Worm (Caenorhabditis elegans) whole organism, late embryonic: ENCODE results near the gene sinh-1.

ENCODE experiments used
- ceh-18 ChIP-seq: sonication (generic microtip); optimal IDR thresholded peaks from 2 replicates; lab custom pipeline; 2016; ENCODE audit warnings: missing genetic modification characterization, missing compliant biosample characterization
- dve-1 ChIP-seq: sonication (generic microtip); optimal IDR thresholded peaks from 2 replicates; lab custom pipeline; 2017; ENCODE audit warnings: antibody characterized with exemption, mild to moderate bottlenecking, missing genetic modification characterization, missing compliant biosample characterization
- elt-2 ChIP-seq: sonication (generic microtip); optimal IDR thresholded peaks from 2 replicates; lab custom pipeline; 2016; ENCODE audit warnings: missing genetic modification reagents, missing genetic modification characterization, missing compliant biosample characterization
- fkh-10 ChIP-seq: fragments of 150-350 bp; optimal IDR thresholded peaks from 2 replicates; lab custom pipeline; 2014; ENCODE audit warnings: missing biosample characterization, missing genetic modification reagents, missing genetic modification characterization
- hlh-6 ChIP-seq: sonication (generic microtip); optimal IDR thresholded peaks from 2 replicates; lab custom pipeline; 2016; ENCODE audit warnings: missing genotype, missing genetic modification characterization, missing compliant biosample characterization
- madf-2 ChIP-seq: sonication (generic microtip); optimal IDR thresholded peaks from 2 replicates; lab custom pipeline; 2017; ENCODE audit warnings: missing genetic modification characterization, missing compliant biosample characterization
- nfya-1 ChIP-seq: sonication (generic microtip); optimal IDR thresholded peaks from 2 replicates; lab custom pipeline; 2017; ENCODE audit warnings: missing genetic modification characterization, mild to moderate bottlenecking, missing compliant biosample characterization, antibody characterized with exemption, moderate library complexity
- npax-4 ChIP-seq: sonication (generic microtip); optimal IDR thresholded peaks from 2 replicates; lab custom pipeline; 2016; ENCODE audit warnings: missing genetic modification characterization, missing compliant biosample characterization
- pha-2 ChIP-seq: sonication (generic microtip); optimal IDR thresholded peaks from 2 replicates; lab custom pipeline; 2017; ENCODE audit warnings: mild to moderate bottlenecking, missing genetic modification characterization, missing compliant biosample characterization
- pqm-1 ChIP-seq: sonication (generic microtip); optimal IDR thresholded peaks from 2 replicates; lab custom pipeline; 2016; ENCODE audit warnings: missing genetic modification characterization, missing compliant biosample characterization
- tbx-2 ChIP-seq: sonication (generic microtip); optimal IDR thresholded peaks from 2 replicates; lab custom pipeline; 2016; ENCODE audit warnings: missing genetic modification characterization, missing compliant biosample characterization
- unc-55 ChIP-seq: sonication (generic microtip); optimal IDR thresholded peaks from 2 replicates; lab custom pipeline; 2017; ENCODE audit warnings: missing biosample characterization, missing genetic modification reagents, missing genetic modification characterization
- unc-86 ChIP-seq: sonication (generic microtip); optimal IDR thresholded peaks from 2 replicates; lab custom pipeline; 2016; ENCODE audit warnings: missing genetic modification characterization, missing compliant biosample characterization

- TF ChIP-seq hlh-6 (tag; lab: Kevin White, UChicago): no peak
- TF ChIP-seq unc-86 (tag; lab: Kevin White, UChicago): no peak
- no peak for TF ChIP-seq pqm-1 (tag; lab: Kevin White, UChicago)
- no peak for TF ChIP-seq tbx-2 (tag; lab: Kevin White, UChicago)
- no peak for TF ChIP-seq ceh-18 (tag; lab: Kevin White, UChicago)
- no peak for TF ChIP-seq fkh-10 (GFP tag; lab: Kevin White, UChicago)
- no peak for TF ChIP-seq pha-2 (tag; lab: Kevin White, UChicago)
- TF ChIP-seq madf-2 (tag; lab: Kevin White, UChicago): no peak
- no peak for TF ChIP-seq dve-1
- TF ChIP-seq elt-2 (tag; lab: Kevin White, UChicago): no peak
- no peak for TF ChIP-seq npax-4 (tag; lab: Kevin White, UChicago)
- TF ChIP-seq unc-55: no peak
- no peak for TF ChIP-seq nfya-1 (tag; lab: Kevin White, UChicago)
These were observed 25.8 kb upstream of the sinh-1 start, which contains the start of gene trpp-5 for ce11 chrII:12202281-12202680.
